Fruit fly (Drosophila melanogaster) whole organism, embryonic: ENCODE measurements around the gene ldbr.
A peak's percentile ranks its signal among the peaks of the same experiment; 100 is the strongest.

Experiments
- Bteb2 ChIP-seq: fragments of 200-800 bp; sonication (Bioruptor generic); optimal IDR thresholded peaks from 2 replicates; lab custom pipeline; 2016; ENCODE audit warnings: missing biosample characterization, missing genetic modification characterization
- CG11695 ChIP-seq: fragments of 200-800 bp; sonication (Bioruptor generic); IDR thresholded peaks from 3 replicates; pipeline ENCODE4 v1.3.6; 2022; ENCODE audit warnings: missing biosample characterization, missing genetic modification characterization
- CG12219 ChIP-seq: fragments of 200-800 bp; sonication (Bioruptor generic); optimal IDR thresholded peaks from 3 replicates; lab custom pipeline; 2018; ENCODE audit warnings: missing biosample characterization, mild to moderate bottlenecking, missing genetic modification characterization
- CG15011 ChIP-seq: fragments of 200-800 bp; sonication (Bioruptor generic); optimal IDR thresholded peaks from 3 replicates; lab custom pipeline; 2018; ENCODE audit warnings: missing biosample characterization, mild to moderate bottlenecking, missing genetic modification characterization
- CG15696 ChIP-seq: fragments of 200-800 bp; sonication (Bioruptor generic); optimal IDR thresholded peaks from 2 replicates; lab custom pipeline; 2019; ENCODE audit warnings: missing biosample characterization, mild to moderate bottlenecking, missing genetic modification characterization, moderate library complexity
- CG1603 ChIP-seq: fragments of 200-800 bp; sonication (Bioruptor generic); optimal IDR thresholded peaks from 2 replicates; lab custom pipeline; 2019; ENCODE audit warnings: missing biosample characterization, mild to moderate bottlenecking, missing genetic modification characterization, moderate library complexity
- CG16779 ChIP-seq: fragments of 200-800 bp; sonication (Bioruptor generic); IDR thresholded peaks from 2 replicates; pipeline ENCODE4 v1.3.6; 2022; ENCODE audit warnings: missing biosample characterization, missing genetic modification characterization
- CG17361 ChIP-seq: fragments of 200-800 bp; sonication (Bioruptor generic); IDR thresholded peaks from 3 replicates; pipeline ENCODE4 v1.3.6; 2022; ENCODE audit warnings: missing biosample characterization, missing genetic modification characterization
- CG1792 ChIP-seq: fragments of 200-800 bp; sonication (Bioruptor generic); optimal IDR thresholded peaks from 2 replicates; lab custom pipeline; 2016; ENCODE audit warnings: missing biosample characterization, missing genetic modification characterization
- CG2120 ChIP-seq: fragments of 200-800 bp; sonication (Bioruptor generic); optimal IDR thresholded peaks from 3 replicates; lab custom pipeline; 2016; ENCODE audit warnings: missing biosample characterization, missing genetic modification characterization
- CG3065 ChIP-seq: fragments of 200-800 bp; sonication (Bioruptor generic); optimal IDR thresholded peaks from 2 replicates; lab custom pipeline; 2016; ENCODE audit warnings: missing biosample characterization, missing genetic modification characterization
- CG31224 ChIP-seq: fragments of 200-800 bp; sonication (Bioruptor generic); IDR thresholded peaks from 2 replicates; pipeline ENCODE4 v1.3.6; 2022; ENCODE audit warnings: missing biosample characterization, missing genetic modification characterization
- CG3163 ChIP-seq: fragments of 200-800 bp; sonication (Bioruptor generic); optimal IDR thresholded peaks from 3 replicates; lab custom pipeline; 2016; ENCODE audit warnings: missing biosample characterization, missing genetic modification characterization
- CG3281 ChIP-seq: fragments of 200-800 bp; sonication (Bioruptor generic); optimal IDR thresholded peaks from 3 replicates; lab custom pipeline; 2017; ENCODE audit warnings: missing biosample characterization, mild to moderate bottlenecking, missing genetic modification characterization
- CG34422 ChIP-seq: fragments of 200-800 bp; sonication (Bioruptor generic); IDR thresholded peaks from 3 replicates; pipeline ENCODE4 v1.3.6; 2022; ENCODE audit warnings: missing biosample characterization, missing genetic modification characterization
- CG3726 ChIP-seq: fragments of 200-800 bp; sonication (Bioruptor generic); IDR thresholded peaks from 3 replicates; pipeline ENCODE4, ENCODE4 v1.3.6; 2022; ENCODE audit warnings: missing biosample characterization, missing genetic modification characterization
- CG4328 ChIP-seq: fragments of 200-800 bp; sonication (Bioruptor generic); optimal IDR thresholded peaks from 3 replicates; lab custom pipeline; 2017; ENCODE audit warnings: missing biosample characterization, missing genetic modification reagents, missing genetic modification characterization
- CG4854 ChIP-seq: fragments of 200-800 bp; sonication (Bioruptor generic); optimal IDR thresholded peaks from 2 replicates; lab custom pipeline; 2016; ENCODE audit warnings: missing biosample characterization, missing genetic modification characterization, inconsistent platforms
- CG8281 ChIP-seq: fragments of 200-800 bp; sonication (Bioruptor generic); optimal IDR thresholded peaks from 2 replicates; lab custom pipeline; 2018; ENCODE audit warnings: missing biosample characterization, mild to moderate bottlenecking, missing genetic modification characterization, moderate library complexity
- CG8478 ChIP-seq: fragments of >200 bp; optimal IDR thresholded peaks from 2 replicates; lab custom pipeline; 2018
- CG8765 ChIP-seq: fragments of 200-800 bp; sonication (Bioruptor generic); IDR thresholded peaks from 2 replicates; pipeline ENCODE4 v1.3.6; 2022; ENCODE audit warnings: missing biosample characterization, missing genetic modification characterization
- CrebB ChIP-seq: fragments of 200-800 bp; sonication (Bioruptor generic); optimal IDR thresholded peaks from 3 replicates; lab custom pipeline; 2018; ENCODE audit warnings: missing biosample characterization, mild to moderate bottlenecking, missing genetic modification characterization
- Dip3 ChIP-seq: fragments of 200-800 bp; sonication (Bioruptor generic); optimal IDR thresholded peaks from 3 replicates; lab custom pipeline; 2016; ENCODE audit warnings: missing biosample characterization, missing genetic modification characterization
- HLH3B ChIP-seq: fragments of 200-800 bp; sonication (Bioruptor generic); IDR thresholded peaks from 2 replicates; pipeline ENCODE4 v1.3.6; 2022; ENCODE audit warnings: missing biosample characterization, missing genetic modification characterization
- MBD-R2 ChIP-seq: fragments of 200-800 bp; sonication (Bioruptor generic); IDR thresholded peaks from 2 replicates; pipeline ENCODE4 v1.3.6; 2022; ENCODE audit warnings: missing biosample characterization, missing genetic modification characterization
- MTF-1 ChIP-seq: fragments of 200-800 bp; sonication (Bioruptor generic); optimal IDR thresholded peaks from 2 replicates; lab custom pipeline; 2018; ENCODE audit warnings: missing biosample characterization, mild to moderate bottlenecking, missing genetic modification characterization, borderline replicate concordance
- Mad ChIP-seq: fragments of 200-800 bp; sonication (Bioruptor generic); optimal IDR thresholded peaks from 2 replicates; lab custom pipeline; 2016; ENCODE audit warnings: missing biosample characterization, missing genetic modification characterization
- Sox102F ChIP-seq: fragments of 200-800 bp; sonication (Bioruptor generic); optimal IDR thresholded peaks from 2 replicates; lab custom pipeline; 2018; ENCODE audit warnings: missing biosample characterization, mild to moderate bottlenecking, missing genetic modification characterization, moderate library complexity
- Usf ChIP-seq: fragments of 200-800 bp; sonication (Bioruptor generic); optimal IDR thresholded peaks from 2 replicates; lab custom pipeline; 2017; ENCODE audit warnings: missing genotype, missing biosample characterization, missing genetic modification characterization
- ac ChIP-seq: fragments of 200-800 bp; sonication (Bioruptor generic); optimal IDR thresholded peaks from 3 replicates; lab custom pipeline; 2017; ENCODE audit warnings: missing biosample characterization, mild to moderate bottlenecking, missing genetic modification characterization
- al ChIP-seq: fragments of 200-800 bp; sonication (Bioruptor generic); IDR thresholded peaks from 2 replicates; pipeline ENCODE4 v1.3.6; 2022; ENCODE audit warnings: missing biosample characterization, missing genetic modification characterization
- amos ChIP-seq: fragments of 200-800 bp; sonication (Bioruptor generic); IDR thresholded peaks from 2 replicates; pipeline ENCODE4 v1.3.6; 2022; ENCODE audit warnings: missing biosample characterization, missing genetic modification characterization; ENCODE audit not compliant: partially characterized antibody
- cato ChIP-seq: fragments of 200-800 bp; sonication (Bioruptor generic); optimal IDR thresholded peaks from 2 replicates; lab custom pipeline; 2016; ENCODE audit warnings: missing biosample characterization, missing genetic modification characterization, borderline replicate concordance
- chinmo ChIP-seq: fragments of 200-800 bp; sonication (Bioruptor generic); IDR thresholded peaks from 4 replicates; pipeline ENCODE4 v1.3.6; 2022; ENCODE audit warnings: missing biosample characterization, missing genetic modification characterization; ENCODE audit not compliant: partially characterized antibody
- croc ChIP-seq: fragments of 200-800 bp; sonication (Bioruptor generic); conservative IDR thresholded peaks from 3 replicates; pipeline ENCODE4 v1.3.6; 2022; ENCODE audit warnings: missing biosample characterization, missing genetic modification characterization
- da ChIP-seq: fragments of 200-800 bp; sonication (Bioruptor generic); optimal IDR thresholded peaks from 2 replicates; lab custom pipeline; 2016; ENCODE audit warnings: missing biosample characterization, missing genetic modification characterization
- dm ChIP-seq: fragments of 200-800 bp; sonication (Bioruptor generic); optimal IDR thresholded peaks from 3 replicates; lab custom pipeline; 2016; ENCODE audit warnings: missing biosample characterization, missing genetic modification characterization
- fd3F ChIP-seq: fragments of 200-800 bp; sonication (Bioruptor generic); optimal IDR thresholded peaks from 2 replicates; lab custom pipeline; 2018; ENCODE audit warnings: missing biosample characterization, mild to moderate bottlenecking, missing genetic modification characterization, moderate library complexity
- gcm ChIP-seq: fragments of 200-800 bp; sonication (Bioruptor generic); optimal IDR thresholded peaks from 2 replicates; lab custom pipeline; 2019; ENCODE audit warnings: missing biosample characterization, mild to moderate bottlenecking, missing genetic modification characterization, moderate library complexity
- gsb-n ChIP-seq: fragments of 200-800 bp; sonication (Bioruptor generic); optimal IDR thresholded peaks from 3 replicates; lab custom pipeline; 2018; ENCODE audit warnings: missing biosample characterization, mild to moderate bottlenecking, missing genetic modification characterization
- hbn ChIP-seq: fragments of 200-800 bp; sonication (Bioruptor generic); IDR thresholded peaks from 2 replicates; pipeline ENCODE4 v1.3.6; 2022; ENCODE audit warnings: missing biosample characterization, missing genetic modification characterization; ENCODE audit not compliant: partially characterized antibody
- luna ChIP-seq: fragments of 200-800 bp; sonication (Bioruptor generic); optimal IDR thresholded peaks from 2 replicates; lab custom pipeline; 2016; ENCODE audit warnings: missing biosample characterization, missing genetic modification characterization
- nom ChIP-seq: fragments of 200-800 bp; sonication (Bioruptor generic); optimal IDR thresholded peaks from 2 replicates; lab custom pipeline; 2017; ENCODE audit warnings: missing biosample characterization, missing genetic modification characterization, mild to moderate bottlenecking, moderate library complexity, missing genetic modification reagents
- repo ChIP-seq: fragments of 200-800 bp; sonication (Bioruptor generic); optimal IDR thresholded peaks from 2 replicates; lab custom pipeline; 2016; ENCODE audit warnings: missing biosample characterization, missing genetic modification characterization
- salm ChIP-seq: fragments of 200-800 bp; sonication (Bioruptor generic); optimal IDR thresholded peaks from 2 replicates; lab custom pipeline; 2018; ENCODE audit warnings: missing biosample characterization, mild to moderate bottlenecking, missing genetic modification characterization
- sima ChIP-seq: fragments of 200-800 bp; sonication (Bioruptor generic); optimal IDR thresholded peaks from 2 replicates; lab custom pipeline; 2016; ENCODE audit warnings: missing biosample characterization, missing genetic modification characterization
- slbo ChIP-seq: fragments of 200-800 bp; sonication (Bioruptor generic); IDR thresholded peaks from 2 replicates; pipeline ENCODE4 v1.3.6; 2022; ENCODE audit warnings: missing biosample characterization, missing genetic modification characterization
- sna ChIP-seq: fragments of 200-800 bp; sonication (Bioruptor generic); IDR thresholded peaks from 2 replicates; pipeline ENCODE4 v1.3.6; 2022; ENCODE audit warnings: missing biosample characterization, missing genetic modification characterization; ENCODE audit not compliant: partially characterized antibody
- sqz ChIP-seq: fragments of 200-800 bp; sonication (Bioruptor generic); optimal IDR thresholded peaks from 3 replicates; lab custom pipeline; 2018; ENCODE audit warnings: missing biosample characterization, mild to moderate bottlenecking, missing genetic modification characterization
- trh ChIP-seq: fragments of 200-800 bp; sonication (Bioruptor generic); optimal IDR thresholded peaks from 2 replicates; lab custom pipeline; 2016; ENCODE audit warnings: missing biosample characterization, missing genetic modification characterization
- zfh1 ChIP-seq: fragments of 200-800 bp; sonication (Bioruptor generic); IDR thresholded peaks from 3 replicates; pipeline ENCODE4 v1.3.6; 2022; ENCODE audit warnings: missing biosample characterization, missing genetic modification characterization

The ldbr gene

dm6 chr3L:8081822-8082221 is 39.8 kb upstream of the ldbr start (continued):
- TF ChIP-seq chinmo (GFP tag; lab: Robert Waterston, UW) (peak; percentile 77; the same call in 2 of the 4 replicates), slbo (no peak), CG16779 (no peak), zfh1 (GFP tag; lab: Robert Waterston, UW) (no peak), CG1603 (tag; lab: Kevin White, UChicago) (peak; percentile 40), sqz (peak; percentile 56), Bteb2 (GFP tag; lab: Kevin White, UChicago) (no peak), al (GFP tag; lab: Robert Waterston, UW) (no peak), sima (GFP tag; lab: Kevin White, UChicago) (no peak), cato (GFP tag; lab: Kevin White, UChicago) (no peak), gcm (GFP tag; lab: Kevin White, UChicago) (peak; percentile 31), Usf (no peak), da (GFP tag; lab: Kevin White, UChicago) (no peak), CG3163 (GFP tag; lab: Kevin White, UChicago) (peak; percentile 97), trh (GFP tag; lab: Kevin White, UChicago) (no peak), repo (GFP tag; lab: Kevin White, UChicago) (no peak), CG1792 (GFP tag; lab: Kevin White, UChicago) (peak; percentile 1), gsb-n (no peak), nom (GFP tag; lab: Kevin White, UChicago) (peak; percentile 83), CG11695 (GFP tag; lab: Robert Waterston, UW) (peak; percentile 50; the same call in 1 of the 3 replicates), ac (GFP tag; lab: Kevin White, UChicago) (no peak), CG15011 (GFP tag; lab: Kevin White, UChicago) (no peak), CrebB (tag; lab: Kevin White, UChicago) (peak; percentile 55), Mad (GFP tag; lab: Kevin White, UChicago) (peak; percentile 17), sna (GFP tag; lab: Robert Waterston, UW) (peak; percentile 47; the same call in 1 of the 2 replicates), CG8478 (lab: Kevin White, UChicago) (no peak), amos (no peak; the same call in 1 of the 2 replicates), Dip3 (GFP tag; lab: Kevin White, UChicago) (no peak), CG8765 (GFP tag; lab: Robert Waterston, UW) (no peak), CG15696 (tag; lab: Kevin White, UChicago) (no peak), salm (tag; lab: Kevin White, UChicago) (peak; percentile 20), CG12219 (GFP tag; lab: Kevin White, UChicago) (peak; percentile 41), CG2120 (GFP tag; lab: Kevin White, UChicago) (peak; percentile 56), dm (no peak), MBD-R2 (GFP tag; lab: Robert Waterston, UW) (peak; percentile 14; the same call in 1 of the 2 replicates), fd3F (no peak), MTF-1 (GFP tag; lab: Kevin White, UChicago) (peak; percentile 74), luna (GFP tag; lab: Kevin White, UChicago) (peak; percentile 30), CG31224 (GFP tag; lab: Robert Waterston, UW) (no peak), HLH3B (GFP tag; lab: Robert Waterston, UW) (no peak; the same call in 1 of the 2 replicates), CG3726 (GFP tag; lab: Robert Waterston, UW) (no peak), CG34422 (GFP tag; lab: Robert Waterston, UW) (peak; percentile 48; the same call in 1 of the 3 replicates), CG17361 (GFP tag; lab: Robert Waterston, UW) (no peak), Sox102F (GFP tag; lab: Kevin White, UChicago) (no peak), CG4328 (peak; percentile 19), croc (GFP tag; lab: Robert Waterston, UW) (no peak), CG4854 (GFP tag; lab: Kevin White, UChicago) (no peak), hbn (GFP tag; lab: Robert Waterston, UW) (no peak), CG3065 (GFP tag; lab: Kevin White, UChicago) (no peak), CG8281 (tag; lab: Kevin White, UChicago) (peak; percentile 28), CG3281 (GFP tag; lab: Kevin White, UChicago) (peak; percentile 37)
